Fruit fly (Drosophila melanogaster) whole organism, embryonic: ENCODE measurements around the gene CG31445.

Experiments used
- Atf3 ChIP-seq: fragments of 200-800 bp; sonication (Bioruptor generic); optimal IDR thresholded peaks from 3 replicates; lab custom pipeline; 2016; ENCODE audit warnings: missing biosample characterization, missing genetic modification characterization
- CG10565 ChIP-seq: fragments of 200-800 bp; sonication (Bioruptor generic); optimal IDR thresholded peaks from 3 replicates; lab custom pipeline; 2016; ENCODE audit warnings: missing biosample characterization, mild to moderate bottlenecking, missing genetic modification characterization
- CG12219 ChIP-seq: fragments of 200-800 bp; sonication (Bioruptor generic); optimal IDR thresholded peaks from 3 replicates; lab custom pipeline; 2018; ENCODE audit warnings: missing biosample characterization, mild to moderate bottlenecking, missing genetic modification characterization
- CG13287 ChIP-seq: fragments of 200-800 bp; sonication (Bioruptor generic); IDR thresholded peaks from 2 replicates; pipeline ENCODE4 v1.3.6; 2022; ENCODE audit warnings: missing biosample characterization, missing genetic modification characterization; ENCODE audit not compliant: partially characterized antibody
- CG13624 ChIP-seq: fragments of 200-800 bp; sonication (Bioruptor generic); optimal IDR thresholded peaks from 2 replicates; lab custom pipeline; 2016; ENCODE audit warnings: missing biosample characterization, missing genetic modification characterization
- CG14965 ChIP-seq: fragments of 200-800 bp; sonication (Bioruptor generic); optimal IDR thresholded peaks from 2 replicates; lab custom pipeline; 2016; ENCODE audit warnings: missing biosample characterization, missing genetic modification characterization, borderline replicate concordance
- CG17361 ChIP-seq: fragments of 200-800 bp; sonication (Bioruptor generic); IDR thresholded peaks from 3 replicates; pipeline ENCODE4 v1.3.6; 2022; ENCODE audit warnings: missing biosample characterization, missing genetic modification characterization
- CG17568 ChIP-seq: fragments of 200-800 bp; sonication (Bioruptor generic); optimal IDR thresholded peaks from 2 replicates; lab custom pipeline; 2018; ENCODE audit warnings: missing biosample characterization, mild to moderate bottlenecking, missing genetic modification characterization, moderate library complexity
- CG18011 ChIP-seq: fragments of 200-800 bp; sonication (Bioruptor generic); optimal IDR thresholded peaks from 2 replicates; lab custom pipeline; 2017; ENCODE audit warnings: missing biosample characterization, missing genetic modification characterization, mild to moderate bottlenecking, moderate library complexity, missing genotype
- CG30403 ChIP-seq: fragments of 200-800 bp; sonication (Bioruptor generic); optimal IDR thresholded peaks from 3 replicates; lab custom pipeline; 2016; ENCODE audit warnings: missing biosample characterization, missing genetic modification characterization
- CG34224 ChIP-seq: fragments of 200-800 bp; sonication (Bioruptor generic); IDR thresholded peaks from 3 replicates; pipeline ENCODE4 v1.3.6; 2022; ENCODE audit warnings: missing biosample characterization, missing genetic modification characterization; ENCODE audit not compliant: partially characterized antibody
- CG4424 ChIP-seq: fragments of 200-800 bp; sonication (Bioruptor generic); optimal IDR thresholded peaks from 3 replicates; lab custom pipeline; 2016; ENCODE audit warnings: missing biosample characterization, missing genetic modification characterization
- CG5953 ChIP-seq: fragments of 200-800 bp; sonication (Bioruptor generic); IDR thresholded peaks from 2 replicates; pipeline ENCODE4 v1.3.6; 2022; ENCODE audit warnings: missing biosample characterization, missing genetic modification characterization
- CG7745 ChIP-seq: fragments of 200-800 bp; sonication (Bioruptor generic); optimal IDR thresholded peaks from 2 replicates; lab custom pipeline; 2018; ENCODE audit warnings: missing biosample characterization, mild to moderate bottlenecking, missing genetic modification characterization, moderate library complexity
- CG8089 ChIP-seq: fragments of 200-800 bp; sonication (Bioruptor generic); optimal IDR thresholded peaks from 3 replicates; lab custom pipeline; 2016; ENCODE audit warnings: missing biosample characterization, missing genetic modification characterization
- CG8281 ChIP-seq: fragments of 200-800 bp; sonication (Bioruptor generic); optimal IDR thresholded peaks from 2 replicates; lab custom pipeline; 2018; ENCODE audit warnings: missing biosample characterization, mild to moderate bottlenecking, missing genetic modification characterization, moderate library complexity
- CTCF ChIP-seq: fragments of 200-800 bp; sonication (Bioruptor generic); optimal IDR thresholded peaks from 2 replicates; lab custom pipeline; 2017; ENCODE audit warnings: missing biosample characterization, mild to moderate bottlenecking, missing genetic modification characterization, moderate library complexity
- Chrac-16 ChIP-seq: fragments of 200-800 bp; sonication (Bioruptor generic); optimal IDR thresholded peaks from 3 replicates; lab custom pipeline; 2016; ENCODE audit warnings: missing biosample characterization, missing genetic modification characterization
- Dip2 ChIP-seq: fragments of 200-800 bp; sonication (Bioruptor generic); IDR thresholded peaks from 2 replicates; pipeline ENCODE4 v1.3.6; 2022; ENCODE audit warnings: missing biosample characterization, missing genetic modification characterization
- Doc2 ChIP-seq: fragments of 200-800 bp; sonication (Bioruptor generic); IDR thresholded peaks from 2 replicates; pipeline ENCODE4 v1.3.6; 2022; ENCODE audit warnings: missing biosample characterization, missing genetic modification characterization
- Eip74EF ChIP-seq, 2 experiments: fragments of 200-800 bp in 1 of 2; fragments of >200 bp in 1 of 2; sonication (Bioruptor generic) in 1 of 2; optimal IDR thresholded peaks; 2 replicates each; lab custom pipeline; 2017 to 2019; ENCODE audit warnings: missing biosample characterization in 2 of 2, missing genetic modification characterization in 2 of 2, mild to moderate bottlenecking in 1 of 2, moderate library complexity in 1 of 2
- Mad ChIP-seq: fragments of 200-800 bp; sonication (Bioruptor generic); optimal IDR thresholded peaks from 2 replicates; lab custom pipeline; 2016; ENCODE audit warnings: missing biosample characterization, missing genetic modification characterization
- Mes4 ChIP-seq: fragments of 200-800 bp; sonication (Bioruptor generic); optimal IDR thresholded peaks from 2 replicates; lab custom pipeline; 2016; ENCODE audit warnings: missing biosample characterization, missing genetic modification characterization
- Ptx1 ChIP-seq: fragments of 200-800 bp; sonication (Bioruptor generic); IDR thresholded peaks from 2 replicates; pipeline ENCODE4 v1.3.6; 2022; ENCODE audit warnings: missing biosample characterization, missing genetic modification characterization
- Rfx ChIP-seq: fragments of 200-800 bp; sonication (Bioruptor generic); IDR thresholded peaks from 2 replicates; pipeline ENCODE4 v1.3.6; 2022; ENCODE audit warnings: missing biosample characterization, missing genetic modification characterization
- Side ChIP-seq: fragments of 200-800 bp; sonication (Bioruptor generic); optimal IDR thresholded peaks from 2 replicates; lab custom pipeline; 2016; ENCODE audit warnings: missing biosample characterization, missing genetic modification characterization
- bbx ChIP-seq: fragments of 200-800 bp; sonication (Bioruptor generic); IDR thresholded peaks from 2 replicates; pipeline ENCODE4 v1.3.6; 2022; ENCODE audit warnings: missing biosample characterization, missing genetic modification characterization; ENCODE audit not compliant: partially characterized antibody
- bigmax ChIP-seq: fragments of 200-800 bp; sonication (Bioruptor generic); optimal IDR thresholded peaks from 2 replicates; lab custom pipeline; 2018; ENCODE audit warnings: missing biosample characterization, mild to moderate bottlenecking, missing genetic modification characterization
- cad ChIP-seq: fragments of >200 bp; optimal IDR thresholded peaks from 2 replicates; lab custom pipeline; 2017; ENCODE audit warnings: missing biosample characterization, missing genetic modification characterization
- chn ChIP-seq: fragments of 200-800 bp; sonication (Bioruptor generic); optimal IDR thresholded peaks from 2 replicates; lab custom pipeline; 2016; ENCODE audit warnings: missing biosample characterization, missing genetic modification characterization
- croc ChIP-seq: fragments of 200-800 bp; sonication (Bioruptor generic); conservative IDR thresholded peaks from 3 replicates; pipeline ENCODE4 v1.3.6; 2022; ENCODE audit warnings: missing biosample characterization, missing genetic modification characterization
- crol ChIP-seq: fragments of 200-800 bp; sonication (Bioruptor generic); IDR thresholded peaks from 2 replicates; pipeline ENCODE4 v1.3.6; 2022; ENCODE audit warnings: missing biosample characterization, missing genetic modification characterization
- esg ChIP-seq: fragments of 200-800 bp; sonication (Bioruptor generic); conservative IDR thresholded peaks from 2 replicates; pipeline ENCODE4 v1.3.6; 2022; ENCODE audit warnings: missing biosample characterization, missing genetic modification characterization
- eyg ChIP-seq: fragments of 200-800 bp; sonication (Bioruptor generic); optimal IDR thresholded peaks from 3 replicates; lab custom pipeline; 2016; ENCODE audit warnings: missing biosample characterization, missing genetic modification characterization
- fd3F ChIP-seq: fragments of 200-800 bp; sonication (Bioruptor generic); optimal IDR thresholded peaks from 2 replicates; lab custom pipeline; 2018; ENCODE audit warnings: missing biosample characterization, mild to moderate bottlenecking, missing genetic modification characterization, moderate library complexity
- ftz-f1 ChIP-seq: fragments of 200-800 bp; sonication (Bioruptor generic); optimal IDR thresholded peaks from 2 replicates; lab custom pipeline; 2016; ENCODE audit warnings: missing biosample characterization, missing genetic modification characterization
- gt ChIP-seq: fragments of 200-800 bp; sonication (Bioruptor generic); IDR thresholded peaks from 2 replicates; pipeline ENCODE4 v1.3.6; 2022; ENCODE audit warnings: missing biosample characterization, missing genetic modification characterization
- hb ChIP-seq: fragments of 200-800 bp; sonication (Bioruptor generic); IDR thresholded peaks from 3 replicates; pipeline ENCODE4 v1.3.6; 2022; ENCODE audit warnings: missing biosample characterization, missing genetic modification characterization; ENCODE audit not compliant: partially characterized antibody
- hth ChIP-seq: fragments of >200 bp; optimal IDR thresholded peaks from 2 replicates; lab custom pipeline; 2017; ENCODE audit warnings: inconsistent platforms
- knrl ChIP-seq: fragments of 200-800 bp; sonication (Bioruptor generic); IDR thresholded peaks from 3 replicates; pipeline ENCODE4 v1.3.6; 2022; ENCODE audit warnings: missing biosample characterization, missing genetic modification characterization; ENCODE audit not compliant: partially characterized antibody
- lilli ChIP-seq: fragments of 200-800 bp; sonication (Bioruptor generic); optimal IDR thresholded peaks from 3 replicates; lab custom pipeline; 2016; ENCODE audit warnings: missing biosample characterization, missing genetic modification characterization
- maf-S ChIP-seq: fragments of 200-800 bp; sonication (Bioruptor generic); optimal IDR thresholded peaks from 2 replicates; lab custom pipeline; 2016; ENCODE audit warnings: missing biosample characterization, missing genetic modification characterization
- nau ChIP-seq: fragments of 200-800 bp; sonication (Bioruptor generic); optimal IDR thresholded peaks from 3 replicates; lab custom pipeline; 2017; ENCODE audit warnings: missing biosample characterization, mild to moderate bottlenecking, missing genetic modification characterization, missing genetic modification reagents
- peb ChIP-seq: fragments of 200-800 bp; sonication (Bioruptor generic); IDR thresholded peaks from 2 replicates; pipeline ENCODE4 v1.3.6; 2022; ENCODE audit warnings: missing biosample characterization, missing genetic modification characterization
- prd ChIP-seq, 3 experiments: fragments of >200 bp in 2 of 3; fragments of 200-800 bp in 1 of 3; sonication (Bioruptor generic) in 1 of 3; optimal IDR thresholded peaks in 2 of 3; IDR thresholded peaks in 1 of 3; 2 replicates in 2 of 3; 3 replicates in 1 of 3; pipeline versions ENCODE4 v1.3.6 to Lab custom; 2017 to 2022; ENCODE audit warnings: missing biosample characterization in 1 of 3, missing genetic modification characterization in 1 of 3
- sc ChIP-seq, 3 experiments: fragments of >200 bp in 2 of 3; fragments of 200-800 bp in 1 of 3; sonication (Bioruptor generic) in 1 of 3; optimal IDR thresholded peaks; 2 replicates in 2 of 3; 3 replicates in 1 of 3; lab custom pipeline; 2017; ENCODE audit warnings: mild to moderate bottlenecking in 1 of 3, missing biosample characterization in 1 of 3, missing genetic modification characterization in 1 of 3, missing genetic modification reagents in 1 of 3
- schlank ChIP-seq: fragments of 200-800 bp; sonication (Bioruptor generic); optimal IDR thresholded peaks from 2 replicates; lab custom pipeline; 2018; ENCODE audit warnings: missing biosample characterization, mild to moderate bottlenecking, missing genetic modification characterization
- seq ChIP-seq: fragments of 200-800 bp; sonication (Bioruptor generic); IDR thresholded peaks from 2 replicates; pipeline ENCODE4 v1.3.6; 2022; ENCODE audit warnings: missing biosample characterization, missing genetic modification characterization
- sim ChIP-seq: fragments of 200-800 bp; sonication (Bioruptor generic); IDR thresholded peaks from 2 replicates; pipeline ENCODE4 v1.3.6; 2022; ENCODE audit warnings: missing biosample characterization, missing genetic modification characterization
- ssp ChIP-seq: fragments of 200-800 bp; sonication (Bioruptor generic); IDR thresholded peaks from 2 replicates; pipeline ENCODE4 v1.3.6; 2022; ENCODE audit warnings: missing biosample characterization, missing genetic modification characterization
- tgo ChIP-seq: fragments of 200-800 bp; sonication (Bioruptor generic); IDR thresholded peaks from 3 replicates; pipeline ENCODE4 v1.3.6; 2022; ENCODE audit warnings: missing biosample characterization, missing genetic modification characterization

The CG31445 gene

dm6 chr3R:29265075-29265474 is 20.4 kb upstream of the CG31445 start (continued):
- TF ChIP-seq CG17568, result no peak
- no peak for TF ChIP-seq tgo (GFP tag; lab: Robert Waterston, UW)
- no peak for TF ChIP-seq CG13624 (GFP tag; lab: Kevin White, UChicago)
- no peak for TF ChIP-seq Doc2 (GFP tag; lab: Robert Waterston, UW)
- TF ChIP-seq CG8281, result no peak
- TF ChIP-seq Eip74EF (GFP tag; optimal IDR thresholded peaks at IDR 0.05; lab: Kevin White, UChicago), result no peak
- TF ChIP-seq crol (GFP tag; lab: Robert Waterston, UW), result no peak
- no peak; the same call in 1 of the 2 replicates for TF ChIP-seq seq (GFP tag; lab: Robert Waterston, UW)
- TF ChIP-seq gt (GFP tag; lab: Robert Waterston, UW), result no peak
- TF ChIP-seq CG34224 (GFP tag; lab: Robert Waterston, UW), result no peak
- no peak for TF ChIP-seq sc (optimal IDR thresholded peaks at IDR 0.05; lab: Kevin White, UChicago)
- TF ChIP-seq sc (GFP tag; optimal IDR thresholded peaks at IDR 0.05; lab: Kevin White, UChicago), result peak; percentile 49
- peak; percentile 12 for TF ChIP-seq Mes4 (GFP tag; lab: Kevin White, UChicago)
- TF ChIP-seq Chrac-16 (GFP tag; lab: Kevin White, UChicago), result no peak
- peak; percentile 58; the same call in 2 of the 3 replicates for TF ChIP-seq CG17361 (GFP tag; lab: Robert Waterston, UW)
- TF ChIP-seq CG14965 (GFP tag; lab: Kevin White, UChicago), result no peak
- no peak for TF ChIP-seq esg (GFP tag; lab: Robert Waterston, UW)
- no peak for TF ChIP-seq ftz-f1 (GFP tag; lab: Kevin White, UChicago)
- TF ChIP-seq bigmax, result no peak
- TF ChIP-seq knrl, result no peak
- TF ChIP-seq hth (lab: Kevin White, UChicago), result no peak
- no peak for TF ChIP-seq lilli
- no peak for TF ChIP-seq CG13287 (GFP tag; lab: Robert Waterston, UW)
- no peak for TF ChIP-seq CG5953 (GFP tag; lab: Robert Waterston, UW)
- no peak for TF ChIP-seq cad
- TF ChIP-seq schlank, result no peak
- TF ChIP-seq sim (GFP tag; lab: Robert Waterston, UW), result no peak
- no peak; the same call in 2 of the 3 replicates for TF ChIP-seq croc (GFP tag; lab: Robert Waterston, UW)
- TF ChIP-seq Mad, result no peak
- TF ChIP-seq CG30403 (GFP tag; lab: Kevin White, UChicago), result no peak
- TF ChIP-seq CG4424 (GFP tag; lab: Kevin White, UChicago), result peak; percentile 28
- no peak for TF ChIP-seq CTCF (GFP tag; lab: Kevin White, UChicago)
- no peak for TF ChIP-seq prd (optimal IDR thresholded peaks at IDR 0.05; lab: Kevin White, UChicago)
- no peak; the same call in 2 of the 3 replicates for TF ChIP-seq prd (GFP tag; IDR thresholded peaks at IDR 0.05; lab: Robert Waterston, UW)
- TF ChIP-seq nau (GFP tag; lab: Kevin White, UChicago), result no peak
- no peak for TF ChIP-seq hb (GFP tag; lab: Robert Waterston, UW)
- no peak for TF ChIP-seq fd3F (GFP tag; lab: Kevin White, UChicago)
- peak; percentile 11 for TF ChIP-seq chn (GFP tag; lab: Kevin White, UChicago)
- TF ChIP-seq Dip2 (GFP tag; lab: Robert Waterston, UW), result no peak
- no peak for TF ChIP-seq maf-S (GFP tag; lab: Kevin White, UChicago)
- TF ChIP-seq CG7745 (tag; lab: Kevin White, UChicago), result no peak
- TF ChIP-seq CG10565, result no peak
- no peak for TF ChIP-seq CG8089 (GFP tag; lab: Kevin White, UChicago)
- no peak for TF ChIP-seq CG18011 (GFP tag; lab: Kevin White, UChicago)
- no peak for TF ChIP-seq eyg (GFP tag; lab: Kevin White, UChicago)
- no peak for TF ChIP-seq Side (GFP tag; lab: Kevin White, UChicago)
- 0 out of 2 replicates have a peak, but pooled peaks have one; percentile 23 for TF ChIP-seq ssp (GFP tag; lab: Robert Waterston, UW)
- TF ChIP-seq Rfx, result no peak
- peak; percentile 5 for TF ChIP-seq CG12219
- 0 out of 2 replicates have a peak, but pooled peaks have one; percentile 10 for TF ChIP-seq peb
- no peak for TF ChIP-seq bbx
- no peak for TF ChIP-seq Atf3 (GFP tag; lab: Kevin White, UChicago)
- TF ChIP-seq Ptx1, result no peak
